Worm (Caenorhabditis elegans) whole organism, L4 larva: Measurements from ENCODE around the gene shc-3.
A peak's percentile ranks its signal among the peaks of the same experiment; 100 is the strongest.

Experiments
- D1046.2 ChIP-seq: fragments of 200-800 bp; sonication (Bioruptor generic); IDR thresholded peaks from 2 replicates; pipeline ENCODE4 v1.3.6; 2022; ENCODE audit warnings: missing genetic modification characterization, missing compliant biosample characterization
- F10B5.3 ChIP-seq: sonication (generic microtip); optimal IDR thresholded peaks from 2 replicates; lab custom pipeline; 2016; ENCODE audit warnings: mild to moderate bottlenecking, missing genetic modification characterization, missing compliant biosample characterization
- F26F4.8 ChIP-seq: fragments of 200-800 bp; sonication (Bioruptor generic); conservative IDR thresholded peaks from 2 replicates; pipeline ENCODE4 v1.3.6; 2022; ENCODE audit warnings: missing genetic modification characterization, missing compliant biosample characterization
- R02D3.7 ChIP-seq: fragments of 150-350 bp; sonication (generic microtip); optimal IDR thresholded peaks from 3 replicates; lab custom pipeline; 2014; ENCODE audit warnings: missing biosample characterization, missing genetic modification characterization
- T26A8.4 ChIP-seq: fragments of 200-800 bp; sonication (Bioruptor generic); IDR thresholded peaks from 2 replicates; pipeline ENCODE4 v1.3.6; 2022; ENCODE audit warnings: missing genetic modification characterization, missing compliant biosample characterization
- Y5F2A.4 ChIP-seq: fragments of 200-800 bp; sonication (Bioruptor generic); optimal IDR thresholded peaks from 2 replicates; lab custom pipeline; 2018; ENCODE audit warnings: mild to moderate bottlenecking, missing genetic modification characterization, missing compliant biosample characterization
- Y75B8A.6 ChIP-seq: fragments of 200-800 bp; sonication (Bioruptor generic); IDR thresholded peaks from 2 replicates; pipeline ENCODE4 v1.3.6; 2022; ENCODE audit warnings: missing genetic modification reagents, missing genetic modification characterization, missing compliant biosample characterization
- ZK546.5 ChIP-seq, 2 experiments: sonication (generic microtip); optimal IDR thresholded peaks; 2 replicates each; lab custom pipeline; 2017; ENCODE audit warnings: missing biosample characterization in 2 of 2, missing genetic modification characterization in 2 of 2
- aha-1 ChIP-seq: fragments of 150-350 bp; peaks from one replicate; lab custom pipeline; 2014; ENCODE audit warnings: missing biosample characterization, missing genetic modification characterization
- ceh-20 ChIP-seq: fragments of 200-800 bp; sonication (Bioruptor generic); IDR thresholded peaks from 2 replicates; pipeline ENCODE4 v1.3.6; 2022; ENCODE audit warnings: missing genetic modification reagents, missing genetic modification characterization, missing compliant biosample characterization
- ceh-28 ChIP-seq: fragments of 150-350 bp; optimal IDR thresholded peaks from 2 replicates; lab custom pipeline; 2014; ENCODE audit warnings: missing biosample characterization, missing genetic modification reagents, missing genetic modification characterization
- ceh-44 ChIP-seq: fragments of 200-800 bp; sonication (Bioruptor generic); IDR thresholded peaks from 2 replicates; pipeline ENCODE4 v1.3.6; 2022; ENCODE audit warnings: missing genetic modification reagents, missing genetic modification characterization, missing compliant biosample characterization
- ceh-62 ChIP-seq: sonication (generic microtip); optimal IDR thresholded peaks from 2 replicates; lab custom pipeline; 2017; ENCODE audit warnings: missing biosample characterization, missing genetic modification characterization
- ceh-82 ChIP-seq: sonication (generic microtip); optimal IDR thresholded peaks from 2 replicates; lab custom pipeline; 2017; ENCODE audit warnings: missing biosample characterization, missing genetic modification characterization
- ces-1 ChIP-seq: fragments of 150-350 bp; sonication (generic microtip); optimal IDR thresholded peaks from 4 replicates; lab custom pipeline; 2014; ENCODE audit warnings: missing biosample characterization, missing genetic modification reagents, missing genetic modification characterization
- ctbp-1 ChIP-seq: fragments of 200-800 bp; sonication (Bioruptor generic); IDR thresholded peaks from 2 replicates; pipeline ENCODE4 v1.3.6; 2022; ENCODE audit warnings: missing genetic modification reagents, missing genetic modification characterization, missing compliant biosample characterization
- daf-12 ChIP-seq: fragments of 150-350 bp; optimal IDR thresholded peaks from 2 replicates; lab custom pipeline; 2014; ENCODE audit warnings: missing biosample characterization, missing genetic modification reagents, missing genetic modification characterization
- daf-16 ChIP-seq, 3 experiments: sonication (generic microtip); optimal IDR thresholded peaks; 2 replicates each; lab custom pipeline; 2016 to 2017; ENCODE audit warnings: missing genetic modification characterization in 3 of 3, missing genetic modification reagents in 3 of 3, mild to moderate bottlenecking in 2 of 3, missing compliant biosample characterization in 2 of 3, missing biosample characterization in 1 of 3, moderate library complexity in 1 of 3
- dpl-1 ChIP-seq: fragments of 150-350 bp; optimal IDR thresholded peaks from 2 replicates; lab custom pipeline; 2014; ENCODE audit warnings: missing biosample characterization, missing genetic modification reagents, missing genetic modification characterization
- dve-1 ChIP-seq: sonication (generic microtip); optimal IDR thresholded peaks from 2 replicates; lab custom pipeline; 2017; ENCODE audit warnings: antibody characterized with exemption, mild to moderate bottlenecking, missing genetic modification characterization, missing compliant biosample characterization; ENCODE audit not compliant: insufficient read depth
- egl-43 ChIP-seq: fragments of 200-800 bp; sonication (Bioruptor generic); IDR thresholded peaks from 2 replicates; pipeline ENCODE4 v1.3.6; 2022; ENCODE audit warnings: missing genetic modification reagents, missing genetic modification characterization, missing compliant biosample characterization
- fkh-10 ChIP-seq: fragments of 150-350 bp; optimal IDR thresholded peaks from 2 replicates; lab custom pipeline; 2014; ENCODE audit warnings: missing biosample characterization, missing genetic modification reagents, missing genetic modification characterization
- gei-8 ChIP-seq: fragments of 200-800 bp; sonication (Bioruptor generic); optimal IDR thresholded peaks from 2 replicates; lab custom pipeline; 2018; ENCODE audit warnings: mild to moderate bottlenecking, missing genetic modification characterization, missing compliant biosample characterization
- hif-1 ChIP-seq, 2 experiments: sonication (generic microtip); optimal IDR thresholded peaks; 2 replicates each; lab custom pipeline; 2016 to 2017; ENCODE audit warnings: missing compliant biosample characterization in 2 of 2, missing genetic modification characterization in 2 of 2, missing genetic modification reagents in 2 of 2, missing genotype in 2 of 2, mild to moderate bottlenecking in 1 of 2
- hlh-11 ChIP-seq: fragments of 200-800 bp; sonication (Bioruptor generic); optimal IDR thresholded peaks from 2 replicates; lab custom pipeline; 2018; ENCODE audit warnings: mild to moderate bottlenecking, missing genetic modification characterization, missing compliant biosample characterization
- hlh-30 ChIP-seq: sonication (generic microtip); optimal IDR thresholded peaks from 2 replicates; lab custom pipeline; 2017; ENCODE audit warnings: antibody characterized with exemption, mild to moderate bottlenecking, missing genetic modification characterization, missing compliant biosample characterization; ENCODE audit not compliant: insufficient read depth
- jun-1 ChIP-seq: fragments of 150-350 bp; optimal IDR thresholded peaks from 2 replicates; lab custom pipeline; 2014; ENCODE audit warnings: missing biosample characterization, missing genetic modification reagents, missing genetic modification characterization
- lin-1 ChIP-seq: fragments of 200-800 bp; sonication (Bioruptor generic); IDR thresholded peaks from 2 replicates; pipeline ENCODE4 v1.3.6; 2022; ENCODE audit warnings: missing genetic modification reagents, missing genetic modification characterization, missing compliant biosample characterization
- lin-15B ChIP-seq: fragments of 150-350 bp; sonication (generic microtip); optimal IDR thresholded peaks from 3 replicates; lab custom pipeline; 2014; ENCODE audit warnings: missing biosample characterization, missing genetic modification characterization
- lsy-2 ChIP-seq, 2 experiments: fragments of 150-350 bp in 1 of 2; sonication (generic microtip) in 1 of 2; optimal IDR thresholded peaks; 2 replicates each; lab custom pipeline; 2014 to 2017; ENCODE audit warnings: missing biosample characterization in 2 of 2, missing genetic modification characterization in 2 of 2
- mdl-1 ChIP-seq, 2 experiments: fragments of 150-350 bp in 1 of 2; sonication (generic microtip) in 1 of 2; optimal IDR thresholded peaks; 2 replicates each; lab custom pipeline; 2014 to 2017; ENCODE audit warnings: missing biosample characterization in 2 of 2, missing genetic modification characterization in 2 of 2
- mep-1 ChIP-seq: fragments of 150-350 bp; sonication (generic microtip); optimal IDR thresholded peaks from 3 replicates; lab custom pipeline; 2014; ENCODE audit warnings: missing biosample characterization, missing genetic modification characterization
- mes-2 ChIP-seq: sonication (generic microtip); optimal IDR thresholded peaks from 2 replicates; lab custom pipeline; 2016; ENCODE audit warnings: missing genotype, mild to moderate bottlenecking, missing genetic modification characterization, missing compliant biosample characterization; ENCODE audit not compliant: poor library complexity, severe bottlenecking
- nhr-10 ChIP-seq: fragments of 150-350 bp; optimal IDR thresholded peaks from 2 replicates; lab custom pipeline; 2014; ENCODE audit warnings: missing biosample characterization, missing genetic modification characterization
- nhr-25 ChIP-seq: sonication (generic microtip); optimal IDR thresholded peaks from 2 replicates; lab custom pipeline; 2017; ENCODE audit warnings: missing genetic modification characterization, mild to moderate bottlenecking, missing compliant biosample characterization, antibody characterized with exemption, moderate library complexity, borderline replicate concordance; ENCODE audit not compliant: insufficient read depth
- nhr-28 ChIP-seq: fragments of 150-350 bp; optimal IDR thresholded peaks from 2 replicates; lab custom pipeline; 2014; ENCODE audit warnings: missing biosample characterization, missing genetic modification characterization
- nhr-48 ChIP-seq: sonication (generic microtip); optimal IDR thresholded peaks from 2 replicates; lab custom pipeline; 2016; ENCODE audit warnings: mild to moderate bottlenecking, missing genetic modification characterization, missing compliant biosample characterization
- pha-4 ChIP-seq, 2 experiments: fragments of 150-350 bp in 1 of 2; fragments of 200-800 bp in 1 of 2; sonication (Bioruptor generic) in 1 of 2; IDR thresholded peaks in 1 of 2; optimal IDR thresholded peaks in 1 of 2; 2 replicates each; pipeline versions ENCODE4 v1.3.6 to Lab custom; 2014 to 2022; ENCODE audit warnings: missing genetic modification characterization in 2 of 2, missing genetic modification reagents in 2 of 2, missing biosample characterization in 1 of 2, missing compliant biosample characterization in 1 of 2
- php-3 ChIP-seq: fragments of 200-800 bp; sonication (Bioruptor generic); IDR thresholded peaks from 2 replicates; pipeline ENCODE4 v1.3.6; 2022; ENCODE audit warnings: missing genetic modification reagents, missing genetic modification characterization, missing compliant biosample characterization
- pqm-1 ChIP-seq: sonication (generic microtip); optimal IDR thresholded peaks from 2 replicates; lab custom pipeline; 2017; ENCODE audit warnings: missing biosample characterization, missing genetic modification characterization
- saeg-2 ChIP-seq: fragments of 200-800 bp; sonication (Bioruptor generic); IDR thresholded peaks from 2 replicates; pipeline ENCODE4 v1.3.6; 2022; ENCODE audit warnings: missing genetic modification reagents, missing genetic modification characterization, missing compliant biosample characterization
- sdz-12 ChIP-seq: fragments of 200-800 bp; sonication (Bioruptor generic); optimal IDR thresholded peaks from 2 replicates; lab custom pipeline; 2018; ENCODE audit warnings: mild to moderate bottlenecking, missing genetic modification characterization, missing compliant biosample characterization
- spr-1 ChIP-seq: sonication (generic microtip); optimal IDR thresholded peaks from 2 replicates; lab custom pipeline; 2016; ENCODE audit warnings: mild to moderate bottlenecking, missing genetic modification characterization, missing compliant biosample characterization
- unc-62 ChIP-seq, 3 experiments: fragments of 150-350 bp in 1 of 3; sonication (generic microtip); optimal IDR thresholded peaks in 2 of 3; peaks in 1 of 3; 1 replicate in 1 of 3; 2 replicates in 2 of 3; lab custom pipeline; 2014 to 2017; ENCODE audit warnings: missing biosample characterization in 3 of 3, missing genetic modification characterization in 3 of 3, missing genetic modification reagents in 3 of 3, missing genotype in 1 of 3
- zip-2 ChIP-seq: fragments of 150-350 bp; optimal IDR thresholded peaks from 2 replicates; lab custom pipeline; 2014; ENCODE audit warnings: missing biosample characterization, missing genetic modification characterization

Gene shc-3

DNA sequence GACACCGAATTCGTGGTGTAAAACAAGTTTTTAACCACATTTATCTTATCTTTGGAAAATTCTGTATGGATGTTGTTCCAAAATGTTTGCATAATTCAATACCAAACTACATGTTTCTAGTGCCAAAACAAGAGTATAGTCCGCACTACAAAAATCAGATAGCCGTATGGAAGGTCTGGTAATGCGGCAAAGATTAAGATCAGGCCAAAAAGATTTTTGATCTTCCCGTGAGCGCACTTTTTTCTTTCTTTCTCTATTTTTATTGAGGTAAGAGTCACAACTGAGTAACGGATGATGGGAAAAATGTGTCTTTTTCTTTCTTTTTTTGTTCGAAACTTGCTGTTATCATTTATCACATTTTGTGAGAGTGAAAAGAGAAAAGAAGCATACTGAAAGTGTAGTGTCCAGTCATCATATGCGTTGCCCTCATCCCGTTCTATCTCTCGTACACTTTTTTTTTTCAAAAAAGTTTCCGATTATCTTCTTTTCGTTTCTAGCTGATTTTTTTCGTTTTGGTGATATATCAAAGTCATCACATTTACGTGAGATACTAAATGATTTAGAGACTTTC is 27.3 kb downstream of the shc-3 start (continued):
- TF ChIP-seq lsy-2 (tag; optimal IDR thresholded peaks at IDR 0.05; lab: Kevin White, UChicago): peak in 1 of 2 experiments; percentile 41
- no peak for TF ChIP-seq saeg-2 (GFP tag; lab: Robert Waterston, UW)
- no peak for TF ChIP-seq ZK546.5 (tag; optimal IDR thresholded peaks at IDR 0.05; lab: Kevin White, UChicago)
- TF ChIP-seq pha-4 (GFP tag; IDR thresholded peaks at IDR 0.05; lab: Robert Waterston, UW): no peak
- no peak for TF ChIP-seq pha-4 (tag; optimal IDR thresholded peaks at IDR 0.05; lab: Kevin White, UChicago)
- TF ChIP-seq ceh-20 (GFP tag; lab: Robert Waterston, UW): peak; percentile 47; the same call in 1 of the 2 replicates
- peak; percentile 40; the same call in 1 of the 2 replicates for TF ChIP-seq ctbp-1 (GFP tag; lab: Robert Waterston, UW)
- no peak for TF ChIP-seq sdz-12 (GFP tag; lab: Kevin White, UChicago)
- TF ChIP-seq dve-1 (tag; lab: Kevin White, UChicago): peak; percentile 8
- TF ChIP-seq, all 104 proteins: peak for 18

DNA sequence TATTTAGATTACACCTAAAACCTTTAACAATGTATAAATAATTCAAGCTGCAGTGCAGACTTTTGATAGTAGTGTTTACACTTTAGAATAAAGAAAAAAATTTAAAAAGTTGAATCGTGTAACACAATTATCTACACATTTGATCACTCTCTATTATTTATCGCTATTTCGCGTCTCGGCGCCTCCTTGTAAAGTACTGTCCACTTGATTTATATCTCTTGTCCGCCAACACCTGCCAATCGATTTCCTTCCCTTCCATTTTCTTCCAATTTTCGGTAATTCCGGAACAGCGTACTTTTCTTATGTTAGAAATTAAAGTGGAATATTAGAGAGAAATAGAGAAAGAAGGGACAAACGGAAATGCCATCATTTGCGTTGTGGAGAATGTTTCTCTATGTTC is 28.2 kb downstream of the shc-3 start:
- TF ChIP-seq aha-1 (tag; lab: Kevin White, UChicago) (peak; percentile 77), nhr-48 (tag; lab: Kevin White, UChicago) (no peak), daf-16 (GFP tag; optimal IDR thresholded peaks at IDR 0.05; lab: Kevin White, UChicago) (no peak), daf-16 (tag; optimal IDR thresholded peaks at IDR 0.05; lab: Kevin White, UChicago) (peak; percentile 19), mes-2 (peak; percentile 3), ceh-82 (no peak), nhr-25 (tag; lab: Kevin White, UChicago) (no peak), php-3 (GFP tag; lab: Robert Waterston, UW) (peak; percentile 61; the same call in 1 of the 2 replicates)
- TF ChIP-seq, all 104 proteins: peak for 4

DNA sequence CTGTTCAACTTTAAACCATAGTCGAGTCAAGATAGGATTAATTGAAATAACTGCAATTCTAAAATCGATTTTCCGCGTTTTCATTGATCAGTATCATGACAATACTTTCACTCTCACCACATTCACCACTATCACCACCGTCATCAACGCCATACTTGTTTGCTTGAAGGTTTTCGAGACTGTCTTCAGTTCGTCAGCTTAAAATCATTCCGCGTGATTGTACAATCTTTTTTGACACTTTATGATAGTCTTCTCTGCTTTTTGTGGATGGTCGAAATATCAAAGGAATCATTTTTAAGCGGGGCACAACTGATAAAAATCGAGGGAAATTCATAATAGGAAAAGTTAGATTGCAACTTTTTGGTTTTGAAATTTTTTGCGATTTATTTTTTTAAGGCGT is 28.9 kb downstream of the shc-3 start:
- no peak for TF ChIP-seq sdz-12 (GFP tag; lab: Kevin White, UChicago)
- TF ChIP-seq D1046.2 (GFP tag; lab: Robert Waterston, UW): no peak
- TF ChIP-seq Y75B8A.6 (GFP tag; lab: Robert Waterston, UW): no peak
- no peak for TF ChIP-seq fkh-10 (GFP tag; lab: Kevin White, UChicago)
- TF ChIP-seq jun-1 (tag; lab: Kevin White, UChicago): no peak
- TF ChIP-seq lin-15B (tag; lab: Kevin White, UChicago): no peak
- no peak for TF ChIP-seq gei-8 (GFP tag; lab: Kevin White, UChicago)
- peak; percentile 15 for TF ChIP-seq nhr-28 (tag; lab: Kevin White, UChicago)
- TF ChIP-seq ceh-62 (tag; lab: Kevin White, UChicago): no peak
- TF ChIP-seq ceh-44 (GFP tag; lab: Robert Waterston, UW): no peak
- TF ChIP-seq ces-1 (GFP tag; lab: Kevin White, UChicago): no peak
- no peak for TF ChIP-seq T26A8.4
- no peak for TF ChIP-seq nhr-10
- peak; percentile 42 for TF ChIP-seq hlh-30 (tag; lab: Kevin White, UChicago)
- TF ChIP-seq pqm-1 (tag; lab: Kevin White, UChicago): peak; percentile 20
- TF ChIP-seq mdl-1 (tag; optimal IDR thresholded peaks at IDR 0.05; lab: Kevin White, UChicago): no peak
- no peak for TF ChIP-seq R02D3.7 (tag; lab: Kevin White, UChicago)
- peak; percentile 8 for TF ChIP-seq dve-1 (tag; lab: Kevin White, UChicago)
- no peak for TF ChIP-seq ceh-28 (tag; lab: Kevin White, UChicago)
- TF ChIP-seq lsy-2 (tag; optimal IDR thresholded peaks at IDR 0.05; lab: Kevin White, UChicago): no peak
- TF ChIP-seq Y5F2A.4 (GFP tag; lab: Kevin White, UChicago): no peak
- TF ChIP-seq F10B5.3 (tag; lab: Kevin White, UChicago): no peak
- no peak for TF ChIP-seq unc-62 (GFP tag; optimal IDR thresholded peaks at IDR 0.05 in 1 of 2; lab: Kevin White, UChicago)
- TF ChIP-seq unc-62 (tag; optimal IDR thresholded peaks at IDR 0.05; lab: Kevin White, UChicago): no peak
- no peak for TF ChIP-seq dpl-1 (GFP tag; lab: Kevin White, UChicago)
- TF ChIP-seq daf-12 (tag; lab: Kevin White, UChicago): no peak
- no peak for TF ChIP-seq zip-2 (tag; lab: Kevin White, UChicago)
- TF ChIP-seq spr-1 (tag; lab: Kevin White, UChicago): no peak
- no peak for TF ChIP-seq hif-1 (tag; optimal IDR thresholded peaks at IDR 0.05; lab: Kevin White, UChicago)
- no peak for TF ChIP-seq mep-1 (tag; lab: Kevin White, UChicago)
- TF ChIP-seq hlh-11 (tag; lab: Kevin White, UChicago): peak; percentile 70
- TF ChIP-seq egl-43 (GFP tag; lab: Robert Waterston, UW): no peak
- no peak for TF ChIP-seq lin-1 (GFP tag; lab: Robert Waterston, UW)
- TF ChIP-seq F26F4.8 (GFP tag; lab: Robert Waterston, UW): no peak
